Worm (Caenorhabditis elegans): ENCODE results near the gene oac-37.

- TF ChIP-seq mdl-1 (tag; optimal IDR thresholded peaks at IDR 0.05) (no peak), zag-1 (tag; optimal IDR thresholded peaks at IDR 0.05) (no peak), nhr-11 (tag; optimal IDR thresholded peaks at IDR 0.05) (no peak), egl-27 (tag; optimal IDR thresholded peaks at IDR 0.05) (no peak), unc-62 (GFP tag; optimal IDR thresholded peaks at IDR 0.05) (no peak), pqm-1 (tag; optimal IDR thresholded peaks at IDR 0.05) (no peak), ama-1 (optimal IDR thresholded peaks at IDR 0.05) (no peak), elt-2 (tag; optimal IDR thresholded peaks at IDR 0.05) (no peak), nhr-25 (tag; optimal IDR thresholded peaks at IDR 0.05) (no peak), tbx-2 (tag; optimal IDR thresholded peaks at IDR 0.05) (no peak)
These were observed 31.4 kb downstream of the oac-37 start, which contains the start of gene R05A10.2 for ce11 chrIV:14177058-14177457.

Measured in whole organism, L3 larva.